Worm (Caenorhabditis elegans) whole organism, L3 larva: Measurements from ENCODE around the gene C29F9.8.
"Not testable (repeated sequence)": the region's sequence is repeated elsewhere in the genome, so short reads cannot be mapped to it uniquely, and the experiment has no call there.

Experiments used
- R02D3.7 ChIP-seq: fragments of 150-350 bp; optimal IDR thresholded peaks from 2 replicates; lab custom pipeline; 2014; ENCODE audit warnings: missing biosample characterization, missing genetic modification characterization
- ZK546.5 ChIP-seq: sonication (generic microtip); optimal IDR thresholded peaks from 2 replicates; lab custom pipeline; 2017; ENCODE audit warnings: missing biosample characterization, missing genetic modification characterization
- aly-2 ChIP-seq: fragments of 150-350 bp; optimal IDR thresholded peaks from 2 replicates; lab custom pipeline; 2014; ENCODE audit warnings: missing biosample characterization, missing genetic modification characterization
- ama-1 ChIP-seq: fragments of 150-350 bp; optimal IDR thresholded peaks from 2 replicates; lab custom pipeline; 2018
- ceh-16 ChIP-seq: sonication (generic microtip); optimal IDR thresholded peaks from 2 replicates; lab custom pipeline; 2017; ENCODE audit warnings: missing biosample characterization, missing genetic modification characterization
- ceh-28 ChIP-seq: fragments of 150-350 bp; optimal IDR thresholded peaks from 2 replicates; lab custom pipeline; 2014; ENCODE audit warnings: missing biosample characterization, missing genetic modification reagents, missing genetic modification characterization
- ceh-82 ChIP-seq: fragments of 150-350 bp; optimal IDR thresholded peaks from 2 replicates; lab custom pipeline; 2014; ENCODE audit warnings: missing biosample characterization, missing genetic modification characterization
- ceh-9 ChIP-seq: sonication (generic microtip); optimal IDR thresholded peaks from 2 replicates; lab custom pipeline; 2018; ENCODE audit warnings: missing biosample characterization, missing genetic modification characterization
- daf-12 ChIP-seq: fragments of 150-350 bp; optimal IDR thresholded peaks from 2 replicates; lab custom pipeline; 2014; ENCODE audit warnings: missing biosample characterization, missing genetic modification reagents, missing genetic modification characterization
- egl-27 ChIP-seq: sonication (generic microtip); optimal IDR thresholded peaks from 4 replicates; lab custom pipeline; 2017; ENCODE audit warnings: missing biosample characterization, missing genetic modification reagents, missing genetic modification characterization
- egl-5 ChIP-seq: fragments of 150-350 bp; optimal IDR thresholded peaks from 2 replicates; lab custom pipeline; 2017; ENCODE audit warnings: missing biosample characterization, missing genetic modification reagents, missing genetic modification characterization, inconsistent platforms
- elt-1 ChIP-seq: fragments of 150-350 bp; optimal IDR thresholded peaks from 2 replicates; lab custom pipeline; 2014; ENCODE audit warnings: missing biosample characterization, missing genetic modification characterization
- elt-2 ChIP-seq: sonication (generic microtip); optimal IDR thresholded peaks from 2 replicates; lab custom pipeline; 2016; ENCODE audit warnings: missing genetic modification reagents, mild to moderate bottlenecking, missing genetic modification characterization, missing compliant biosample characterization
- elt-3 ChIP-seq, 3 experiments: fragments of 150-350 bp in 1 of 3; sonication (generic microtip) in 2 of 3; optimal IDR thresholded peaks; 2 replicates in 2 of 3; 4 replicates in 1 of 3; lab custom pipeline; 2014 to 2017; ENCODE audit warnings: missing biosample characterization in 3 of 3, missing genetic modification characterization in 3 of 3
- eor-1 ChIP-seq, 2 experiments: fragments of 150-350 bp; optimal IDR thresholded peaks; 2 replicates each; lab custom pipeline; 2014 to 2018; ENCODE audit warnings: missing biosample characterization in 2 of 2, missing genetic modification characterization in 2 of 2
- fkh-10 ChIP-seq: sonication (generic microtip); optimal IDR thresholded peaks from 2 replicates; lab custom pipeline; 2017; ENCODE audit warnings: missing biosample characterization, missing genetic modification reagents, missing genetic modification characterization
- fos-1 ChIP-seq: fragments of 150-350 bp; optimal IDR thresholded peaks from 2 replicates; lab custom pipeline; 2014; ENCODE audit warnings: missing biosample characterization, missing genetic modification characterization
- hmg-11 ChIP-seq: sonication (generic microtip); optimal IDR thresholded peaks from 2 replicates; lab custom pipeline; 2016; ENCODE audit warnings: missing genetic modification characterization, missing compliant biosample characterization
- jun-1 ChIP-seq: fragments of 150-350 bp; optimal IDR thresholded peaks from 2 replicates; lab custom pipeline; 2014; ENCODE audit warnings: missing biosample characterization, missing genetic modification reagents, missing genetic modification characterization
- lin-15B ChIP-seq: fragments of 150-350 bp; optimal IDR thresholded peaks from 2 replicates; lab custom pipeline; 2014; ENCODE audit warnings: missing biosample characterization, missing genetic modification characterization
- lin-39 ChIP-seq: fragments of 150-350 bp; optimal IDR thresholded peaks from 2 replicates; lab custom pipeline; 2018; ENCODE audit warnings: missing biosample characterization, missing genetic modification reagents, missing genetic modification characterization
- mdl-1 ChIP-seq: fragments of 150-350 bp; optimal IDR thresholded peaks from 2 replicates; lab custom pipeline; 2014; ENCODE audit warnings: missing biosample characterization, missing genetic modification characterization
- nfya-1 ChIP-seq: sonication (generic microtip); optimal IDR thresholded peaks from 2 replicates; lab custom pipeline; 2017; ENCODE audit warnings: missing genetic modification characterization, mild to moderate bottlenecking, missing compliant biosample characterization, antibody characterized with exemption, moderate library complexity; ENCODE audit not compliant: insufficient read depth
- nhr-25 ChIP-seq: sonication (generic microtip); optimal IDR thresholded peaks from 2 replicates; lab custom pipeline; 2017; ENCODE audit warnings: missing biosample characterization, missing genetic modification characterization
- nhr-28 ChIP-seq: fragments of 150-350 bp; optimal IDR thresholded peaks from 2 replicates; lab custom pipeline; 2014; ENCODE audit warnings: missing biosample characterization, missing genetic modification characterization
- nhr-67 ChIP-seq: fragments of 150-350 bp; optimal IDR thresholded peaks from 2 replicates; lab custom pipeline; 2014; ENCODE audit warnings: missing biosample characterization, missing genetic modification characterization
- nhr-77 ChIP-seq: fragments of 150-350 bp; optimal IDR thresholded peaks from 2 replicates; lab custom pipeline; 2014; ENCODE audit warnings: missing biosample characterization, missing genetic modification characterization
- pha-4 ChIP-seq: fragments of 150-350 bp; optimal IDR thresholded peaks from 2 replicates; lab custom pipeline; 2014; ENCODE audit warnings: missing biosample characterization, missing genetic modification reagents, missing genetic modification characterization
- sea-2 ChIP-seq: fragments of 150-350 bp; sonication (generic microtip); optimal IDR thresholded peaks from 4 replicates; lab custom pipeline; 2014; ENCODE audit warnings: missing biosample characterization, missing genetic modification reagents, missing genetic modification characterization
- snpc-4 ChIP-seq: fragments of 150-350 bp; optimal IDR thresholded peaks from 2 replicates; lab custom pipeline; 2014; ENCODE audit warnings: missing biosample characterization, missing genetic modification characterization
- tbx-2 ChIP-seq: sonication (generic microtip); optimal IDR thresholded peaks from 2 replicates; lab custom pipeline; 2016; ENCODE audit warnings: mild to moderate bottlenecking, missing genetic modification characterization, missing compliant biosample characterization
- unc-62 ChIP-seq: fragments of 150-350 bp; sonication (generic microtip); optimal IDR thresholded peaks from 4 replicates; lab custom pipeline; 2014; ENCODE audit warnings: missing biosample characterization, missing genetic modification reagents, missing genetic modification characterization
- zag-1 ChIP-seq: fragments of 150-350 bp; optimal IDR thresholded peaks from 2 replicates; lab custom pipeline; 2014; ENCODE audit warnings: missing biosample characterization, missing genetic modification characterization
- ztf-11 ChIP-seq: fragments of 150-350 bp; optimal IDR thresholded peaks from 2 replicates; lab custom pipeline; 2014; ENCODE audit warnings: missing biosample characterization, missing genetic modification characterization
- ztf-4 ChIP-seq: fragments of 150-350 bp; optimal IDR thresholded peaks from 2 replicates; lab custom pipeline; 2014; ENCODE audit warnings: missing biosample characterization, missing genetic modification characterization

Gene C29F9.8

DNA sequence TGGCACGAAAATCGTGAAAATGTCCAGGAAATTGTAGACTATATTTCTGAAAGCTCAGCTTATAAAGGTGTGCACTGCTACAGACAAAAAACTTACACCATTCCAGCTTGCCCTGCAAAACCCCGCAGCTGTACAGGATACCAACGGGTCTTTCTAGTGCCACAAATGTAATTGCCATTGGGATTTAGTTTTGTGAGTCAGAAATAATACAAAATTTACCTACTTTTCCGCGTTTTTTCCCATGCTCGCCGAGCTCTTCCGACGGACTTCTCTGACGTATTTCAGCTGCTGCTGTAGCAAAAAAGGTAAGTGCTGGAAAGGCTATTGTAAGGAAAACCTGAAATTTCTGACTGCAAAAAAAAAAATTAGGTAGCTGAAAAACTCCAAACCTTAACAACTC, at the start of gene C29F9.8:
Gene C29F9.8, minus strand, starts transcription at position 101 of the 400 bp plus-strand sequence.
- TF ChIP-seq nfya-1; nhr-77 (tag; lab: Kevin White, UChicago); egl-5: not testable (repeated sequence)

- TF ChIP-seq ztf-11 (tag; lab: Kevin White, UChicago) (no peak), R02D3.7 (tag; lab: Kevin White, UChicago) (no peak), elt-1 (tag; lab: Kevin White, UChicago) (no peak), eor-1 (tag; optimal IDR thresholded peaks at IDR 0.05; lab: Kevin White, UChicago) (no peak), snpc-4 (tag; lab: Kevin White, UChicago) (no peak), ceh-82 (tag; lab: Kevin White, UChicago) (no peak), lin-15B (no peak), nhr-28 (tag; lab: Kevin White, UChicago) (no peak), ZK546.5 (tag; lab: Kevin White, UChicago) (no peak)
Observed at ce11 chrIII:146369-146768, 49.5 kb upstream of the C29F9.8 start, which contains the start of gene fbxb-84. fbxb-84 (minus strand) TSS chrIII:146469.

DNA sequence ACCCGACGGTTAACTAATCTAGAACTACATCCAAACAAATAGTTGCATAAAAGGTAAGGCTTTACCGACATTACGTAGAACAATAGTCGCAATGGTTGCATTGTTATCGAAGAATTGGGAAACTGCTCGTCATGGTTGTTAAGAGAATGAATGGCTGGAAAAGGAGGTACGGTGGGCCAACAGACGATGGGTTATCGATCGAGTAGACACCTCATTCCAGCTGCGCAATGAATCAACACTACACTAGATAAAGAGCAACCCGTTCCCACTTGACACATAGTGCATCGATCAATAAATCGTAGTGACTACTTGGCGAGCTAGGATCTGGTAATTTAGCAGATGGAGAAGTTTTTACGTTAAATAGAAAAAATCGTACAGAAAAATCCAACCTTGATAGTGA, 48.2 kb upstream of the C29F9.8 start, which contains the start of the genes T17A3.12 and fbxb-83:
Gene T17A3.12, minus strand, starts transcription at position 101 of the 400 bp plus-strand sequence.
Gene fbxb-83, minus strand, starts transcription at position 134 of the 400 bp plus-strand sequence.
- TF ChIP-seq jun-1 (no peak), ZK546.5 (tag; lab: Kevin White, UChicago) (no peak), daf-12 (tag; lab: Kevin White, UChicago) (no peak), ceh-28 (tag; lab: Kevin White, UChicago) (no peak), sea-2 (GFP tag; lab: Kevin White, UChicago) (no peak), snpc-4 (tag; lab: Kevin White, UChicago) (no peak)

- TF ChIP-seq egl-5 (no peak), R02D3.7 (tag; lab: Kevin White, UChicago) (no peak), ceh-16 (tag; lab: Kevin White, UChicago) (no peak), fos-1 (tag; lab: Kevin White, UChicago) (no peak), mdl-1 (tag; lab: Kevin White, UChicago) (no peak), pha-4 (tag; lab: Kevin White, UChicago) (no peak), unc-62 (GFP tag; lab: Kevin White, UChicago) (no peak), lin-39 (tag; lab: Kevin White, UChicago) (no peak), sea-2 (GFP tag; lab: Kevin White, UChicago) (no peak), nhr-25 (no peak), egl-27 (no peak), zag-1 (tag; lab: Kevin White, UChicago) (no peak), fkh-10 (no peak), nhr-67 (tag; lab: Kevin White, UChicago) (no peak), ama-1 (no peak), ceh-28 (tag; lab: Kevin White, UChicago) (no peak), ceh-9 (tag; lab: Kevin White, UChicago) (no peak), aly-2 (no peak), elt-3 (tag; optimal IDR thresholded peaks at IDR 0.05; lab: Kevin White, UChicago) (no peak), ztf-11 (tag; lab: Kevin White, UChicago) (no peak)
- TF ChIP-seq, all 47 proteins: peak for 0
Observed at ce11 chrIII:143121-143520, 46.2 kb upstream of the C29F9.8 start, which contains the start of gene fbxb-82. fbxb-82 (minus strand) TSS chrIII:143221.

- no peak for TF ChIP-seq ceh-16 (tag; lab: Kevin White, UChicago)
- no peak for TF ChIP-seq ceh-9 (tag; lab: Kevin White, UChicago)
- no peak for TF ChIP-seq unc-62 (GFP tag; lab: Kevin White, UChicago)
- no peak for TF ChIP-seq elt-2 (tag; lab: Kevin White, UChicago)
- TF ChIP-seq snpc-4 (tag; lab: Kevin White, UChicago) = no peak
- TF ChIP-seq ztf-4 (tag; lab: Kevin White, UChicago) = no peak
- TF ChIP-seq hmg-11 = no peak
- no peak for TF ChIP-seq tbx-2 (tag; lab: Kevin White, UChicago)
- TF ChIP-seq ztf-11 (tag; lab: Kevin White, UChicago) = no peak
- TF ChIP-seq, all 47 proteins: peak for 0
Observed at ce11 chrIII:140904-141303, 44.0 kb upstream of the C29F9.8 start, which contains the start of gene fbxb-81. fbxb-81 (minus strand) TSS chrIII:141217.
